Worm (Caenorhabditis elegans) whole organism, late embryonic: Measurements from ENCODE around the gene C10A4.4.

Experiments used
- F13H6.1 ChIP-seq: sonication (generic microtip); optimal IDR thresholded peaks from 2 replicates; lab custom pipeline; 2016; ENCODE audit warnings: missing genetic modification characterization, missing compliant biosample characterization
- K09A11.1 ChIP-seq: sonication (generic microtip); optimal IDR thresholded peaks from 2 replicates; lab custom pipeline; 2017; ENCODE audit warnings: antibody characterized with exemption, mild to moderate bottlenecking, missing genetic modification characterization, missing compliant biosample characterization; ENCODE audit not compliant: insufficient read depth
- ama-1 ChIP-seq: fragments of 150-350 bp; optimal IDR thresholded peaks from 2 replicates; lab custom pipeline; 2014
- che-1 ChIP-seq: sonication (generic microtip); optimal IDR thresholded peaks from 2 replicates; lab custom pipeline; 2016; ENCODE audit warnings: mild to moderate bottlenecking, missing genetic modification characterization, missing compliant biosample characterization
- lim-6 ChIP-seq: sonication (generic microtip); optimal IDR thresholded peaks from 2 replicates; lab custom pipeline; 2016; ENCODE audit warnings: missing genetic modification characterization, missing compliant biosample characterization
- lin-11 ChIP-seq: fragments of 200-800 bp; sonication (Bioruptor generic); optimal IDR thresholded peaks from 2 replicates; lab custom pipeline; 2018; ENCODE audit warnings: mild to moderate bottlenecking, missing genetic modification characterization, missing compliant biosample characterization
- pag-3 ChIP-seq: sonication (generic microtip); optimal IDR thresholded peaks from 2 replicates; lab custom pipeline; 2016; ENCODE audit warnings: missing compliant biosample characterization, missing genetic modification characterization, borderline replicate concordance
- pha-4 ChIP-seq: fragments of 150-350 bp; optimal IDR thresholded peaks from 2 replicates; lab custom pipeline; 2018; ENCODE audit warnings: missing biosample characterization, missing genetic modification reagents, missing genetic modification characterization
- pqm-1 ChIP-seq: sonication (generic microtip); optimal IDR thresholded peaks from 2 replicates; lab custom pipeline; 2016; ENCODE audit warnings: missing genetic modification characterization, missing compliant biosample characterization
- tbx-7 ChIP-seq: sonication (generic microtip); optimal IDR thresholded peaks from 2 replicates; lab custom pipeline; 2016; ENCODE audit warnings: missing genotype, missing genetic modification characterization, missing compliant biosample characterization
- unc-86 ChIP-seq: sonication (generic microtip); optimal IDR thresholded peaks from 2 replicates; lab custom pipeline; 2016; ENCODE audit warnings: missing genetic modification characterization, missing compliant biosample characterization

DNA sequence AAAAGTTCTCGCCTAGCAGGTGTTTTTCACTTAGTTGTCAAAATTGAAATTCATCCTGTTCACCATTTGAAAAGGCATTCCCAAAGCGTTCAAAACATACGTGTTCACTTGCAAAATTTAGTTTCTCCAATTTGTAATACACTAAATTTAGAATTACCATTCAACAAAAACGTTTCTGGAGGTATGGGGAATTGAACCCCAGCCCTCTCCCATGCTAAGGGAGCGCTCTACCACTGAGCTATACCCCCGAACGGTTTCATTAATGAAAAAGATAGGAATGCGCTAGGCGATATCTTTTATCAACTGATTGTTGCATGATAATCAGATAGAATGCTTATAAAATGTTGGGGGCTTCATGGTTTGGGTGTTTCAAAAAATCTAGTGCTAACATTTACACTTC is 22.3 kb upstream of the C10A4.4 start:
- TF ChIP-seq che-1 (tag; lab: Kevin White, UChicago) (no peak), unc-86 (tag; lab: Kevin White, UChicago) (no peak), pha-4 (no peak), ama-1 (no peak), lin-11 (tag; lab: Kevin White, UChicago) (no peak), pqm-1 (no peak), F13H6.1 (tag; lab: Kevin White, UChicago) (no peak), pag-3 (tag; lab: Kevin White, UChicago) (no peak), tbx-7 (tag; lab: Kevin White, UChicago) (no peak), K09A11.1 (no peak), lim-6 (tag; lab: Kevin White, UChicago) (no peak)
